Fruit fly (Drosophila melanogaster) whole organism, embryonic: ENCODE results near the gene CG13924.

ENCODE experiments used
- Aef1 ChIP-seq: fragments of 200-800 bp; sonication (Bioruptor generic); IDR thresholded peaks from 3 replicates; pipeline ENCODE4 v1.3.6; 2022; ENCODE audit warnings: missing biosample characterization, missing genetic modification characterization
- B-H1 ChIP-seq: fragments of 200-800 bp; sonication (Bioruptor generic); IDR thresholded peaks from 3 replicates; pipeline ENCODE4 v1.3.6; 2022; ENCODE audit warnings: missing biosample characterization, missing genetic modification characterization
- BtbVII ChIP-seq: fragments of 200-800 bp; sonication (Bioruptor generic); optimal IDR thresholded peaks from 3 replicates; lab custom pipeline; 2017; ENCODE audit warnings: missing biosample characterization, mild to moderate bottlenecking, missing genetic modification characterization
- CG13775 ChIP-seq: fragments of 200-800 bp; sonication (Bioruptor generic); optimal IDR thresholded peaks from 3 replicates; lab custom pipeline; 2017; ENCODE audit warnings: missing biosample characterization, mild to moderate bottlenecking, missing genetic modification characterization
- CG14965 ChIP-seq: fragments of 200-800 bp; sonication (Bioruptor generic); optimal IDR thresholded peaks from 2 replicates; lab custom pipeline; 2016; ENCODE audit warnings: missing biosample characterization, missing genetic modification characterization, borderline replicate concordance
- CG15514 ChIP-seq: fragments of 200-800 bp; sonication (Bioruptor generic); optimal IDR thresholded peaks from 3 replicates; lab custom pipeline; 2017; ENCODE audit warnings: missing biosample characterization, missing genetic modification characterization, mild to moderate bottlenecking, moderate library complexity, missing genetic modification reagents
- CG16779 ChIP-seq: fragments of 200-800 bp; sonication (Bioruptor generic); IDR thresholded peaks from 2 replicates; pipeline ENCODE4 v1.3.6; 2022; ENCODE audit warnings: missing biosample characterization, missing genetic modification characterization
- CG16863 ChIP-seq: fragments of 200-800 bp; sonication (Bioruptor generic); optimal IDR thresholded peaks from 3 replicates; lab custom pipeline; 2016; ENCODE audit warnings: missing biosample characterization, missing genetic modification characterization
- CG18599 ChIP-seq: fragments of 200-800 bp; sonication (Bioruptor generic); optimal IDR thresholded peaks from 3 replicates; lab custom pipeline; 2017; ENCODE audit warnings: missing biosample characterization, missing genetic modification characterization, mild to moderate bottlenecking, moderate library complexity, missing genetic modification reagents
- CG2202 ChIP-seq: fragments of 200-800 bp; sonication (Bioruptor generic); optimal IDR thresholded peaks from 2 replicates; lab custom pipeline; 2018; ENCODE audit warnings: missing biosample characterization, mild to moderate bottlenecking, missing genetic modification characterization
- CG2712 ChIP-seq: fragments of 200-800 bp; optimal IDR thresholded peaks from 3 replicates; lab custom pipeline; 2019; ENCODE audit warnings: missing biosample characterization, mild to moderate bottlenecking, missing genetic modification characterization, moderate library complexity
- CG34224 ChIP-seq: fragments of 200-800 bp; sonication (Bioruptor generic); IDR thresholded peaks from 3 replicates; pipeline ENCODE4 v1.3.6; 2022; ENCODE audit warnings: missing biosample characterization, missing genetic modification characterization; ENCODE audit not compliant: partially characterized antibody
- CG4360 ChIP-seq: fragments of 200-800 bp; sonication (Bioruptor generic); IDR thresholded peaks from 2 replicates; pipeline ENCODE4 v1.3.6; 2022; ENCODE audit warnings: missing biosample characterization, missing genetic modification characterization
- CG43689 ChIP-seq: fragments of 200-800 bp; sonication (Bioruptor generic); IDR thresholded peaks from 2 replicates; pipeline ENCODE4 v1.3.6; 2022; ENCODE audit warnings: missing biosample characterization, missing genetic modification characterization
- CG6813 ChIP-seq: fragments of 200-800 bp; sonication (Bioruptor generic); optimal IDR thresholded peaks from 2 replicates; lab custom pipeline; 2017; ENCODE audit warnings: missing biosample characterization, missing genetic modification characterization, mild to moderate bottlenecking, moderate library complexity, missing genetic modification reagents
- CG7357 ChIP-seq: fragments of 200-800 bp; sonication (Bioruptor generic); IDR thresholded peaks from 3 replicates; pipeline ENCODE4 v1.3.6; 2022; ENCODE audit warnings: missing biosample characterization, missing genetic modification characterization
- CG7987 ChIP-seq: fragments of 200-800 bp; sonication (Bioruptor generic); optimal IDR thresholded peaks from 2 replicates; lab custom pipeline; 2018; ENCODE audit warnings: missing biosample characterization, mild to moderate bottlenecking, missing genetic modification characterization, moderate library complexity
- CG8089 ChIP-seq: fragments of 200-800 bp; sonication (Bioruptor generic); optimal IDR thresholded peaks from 3 replicates; lab custom pipeline; 2016; ENCODE audit warnings: missing biosample characterization, missing genetic modification characterization
- CG8388 ChIP-seq: fragments of 200-800 bp; sonication (Bioruptor generic); optimal IDR thresholded peaks from 2 replicates; lab custom pipeline; 2019; ENCODE audit warnings: missing biosample characterization, mild to moderate bottlenecking, missing genetic modification characterization, moderate library complexity
- CG8944 ChIP-seq: fragments of 200-800 bp; sonication (Bioruptor generic); optimal IDR thresholded peaks from 3 replicates; lab custom pipeline; 2016; ENCODE audit warnings: missing biosample characterization, missing genetic modification characterization
- CG9932 ChIP-seq: fragments of 200-800 bp; sonication (Bioruptor generic); IDR thresholded peaks from 2 replicates; pipeline ENCODE4 v1.3.6; 2022; ENCODE audit warnings: missing biosample characterization, missing genetic modification characterization
- CrebB ChIP-seq: fragments of 200-800 bp; sonication (Bioruptor generic); optimal IDR thresholded peaks from 3 replicates; lab custom pipeline; 2018; ENCODE audit warnings: missing biosample characterization, mild to moderate bottlenecking, missing genetic modification characterization
- Fer3 ChIP-seq: fragments of 200-800 bp; sonication (Bioruptor generic); optimal IDR thresholded peaks from 2 replicates; lab custom pipeline; 2018; ENCODE audit warnings: missing biosample characterization, mild to moderate bottlenecking, missing genetic modification characterization, moderate library complexity
- GATAe ChIP-seq: fragments of 200-800 bp; sonication (Bioruptor generic); conservative IDR thresholded peaks from 2 replicates; pipeline ENCODE4 v1.3.6; 2022; ENCODE audit warnings: missing biosample characterization, missing genetic modification characterization
- Hey ChIP-seq: fragments of 200-800 bp; sonication (Bioruptor generic); optimal IDR thresholded peaks from 3 replicates; lab custom pipeline; 2018; ENCODE audit warnings: missing biosample characterization, mild to moderate bottlenecking, missing genetic modification characterization
- MTF-1 ChIP-seq: fragments of 200-800 bp; sonication (Bioruptor generic); optimal IDR thresholded peaks from 2 replicates; lab custom pipeline; 2018; ENCODE audit warnings: missing biosample characterization, mild to moderate bottlenecking, missing genetic modification characterization, borderline replicate concordance
- Med ChIP-seq: fragments of 200-800 bp; sonication (Bioruptor generic); peaks from one replicate; lab custom pipeline; 2016; ENCODE audit warnings: missing biosample characterization, missing genetic modification characterization, mild to moderate bottlenecking, inconsistent platforms, moderate library complexity
- Optix ChIP-seq: fragments of 200-800 bp; sonication (Bioruptor generic); IDR thresholded peaks from 3 replicates; pipeline ENCODE4 v1.3.6; 2022; ENCODE audit warnings: missing biosample characterization, missing genetic modification characterization
- Ssrp ChIP-seq: fragments of 200-800 bp; sonication (Bioruptor generic); optimal IDR thresholded peaks from 2 replicates; lab custom pipeline; 2018; ENCODE audit warnings: missing biosample characterization, mild to moderate bottlenecking, missing genetic modification characterization, moderate library complexity
- TFAM ChIP-seq: fragments of 200-800 bp; sonication (Bioruptor generic); optimal IDR thresholded peaks from 2 replicates; lab custom pipeline; 2017; ENCODE audit warnings: missing biosample characterization, missing genetic modification characterization, inconsistent platforms
- cas ChIP-seq: fragments of 200-800 bp; sonication (Bioruptor generic); IDR thresholded peaks from 2 replicates; pipeline ENCODE4 v1.3.6; 2022; ENCODE audit warnings: missing biosample characterization, missing genetic modification characterization
- cwo ChIP-seq: fragments of 200-800 bp; sonication (Bioruptor generic); optimal IDR thresholded peaks from 3 replicates; lab custom pipeline; 2017; ENCODE audit warnings: missing biosample characterization, missing genetic modification characterization, mild to moderate bottlenecking, moderate library complexity, missing genetic modification reagents
- danr ChIP-seq: fragments of 200-800 bp; sonication (Bioruptor generic); IDR thresholded peaks from 2 replicates; pipeline ENCODE4 v1.3.6; 2022; ENCODE audit warnings: missing biosample characterization, missing genetic modification characterization
- dmrt99B ChIP-seq: fragments of 200-800 bp; sonication (Bioruptor generic); optimal IDR thresholded peaks from 2 replicates; lab custom pipeline; 2018; ENCODE audit warnings: missing biosample characterization, mild to moderate bottlenecking, missing genetic modification characterization, moderate library complexity
- dpn ChIP-seq, 2 experiments: fragments of 200-800 bp; sonication (Bioruptor generic); optimal IDR thresholded peaks; 3 replicates each; lab custom pipeline; 2016; ENCODE audit warnings: missing biosample characterization in 2 of 2, missing genetic modification characterization in 2 of 2
- ems ChIP-seq: fragments of 200-800 bp; sonication (Bioruptor generic); optimal IDR thresholded peaks from 3 replicates; lab custom pipeline; 2016; ENCODE audit warnings: missing biosample characterization, missing genetic modification characterization
- esg ChIP-seq: fragments of 200-800 bp; sonication (Bioruptor generic); conservative IDR thresholded peaks from 2 replicates; pipeline ENCODE4 v1.3.6; 2022; ENCODE audit warnings: missing biosample characterization, missing genetic modification characterization
- eyg ChIP-seq: fragments of 200-800 bp; sonication (Bioruptor generic); optimal IDR thresholded peaks from 3 replicates; lab custom pipeline; 2016; ENCODE audit warnings: missing biosample characterization, missing genetic modification characterization
- hth ChIP-seq: fragments of >200 bp; optimal IDR thresholded peaks from 2 replicates; lab custom pipeline; 2017; ENCODE audit warnings: inconsistent platforms
- kah ChIP-seq: fragments of 200-800 bp; sonication (Bioruptor generic); optimal IDR thresholded peaks from 2 replicates; lab custom pipeline; 2018; ENCODE audit warnings: missing biosample characterization, mild to moderate bottlenecking, missing genetic modification characterization
- lola ChIP-seq, 3 experiments: fragments of >200 bp in 2 of 3; fragments of 200-800 bp in 1 of 3; sonication (Bioruptor generic) in 1 of 3; optimal IDR thresholded peaks; 2 replicates each; lab custom pipeline; 2017 to 2019; ENCODE audit warnings: missing biosample characterization in 3 of 3, missing genetic modification characterization in 3 of 3, mild to moderate bottlenecking in 1 of 3, moderate library complexity in 1 of 3
- mirr ChIP-seq: fragments of 200-800 bp; sonication (Bioruptor generic); optimal IDR thresholded peaks from 3 replicates; lab custom pipeline; 2018; ENCODE audit warnings: missing biosample characterization, mild to moderate bottlenecking, missing genetic modification characterization
- nerfin-1 ChIP-seq: fragments of 200-800 bp; sonication (Bioruptor generic); optimal IDR thresholded peaks from 3 replicates; lab custom pipeline; 2019; ENCODE audit warnings: missing biosample characterization, mild to moderate bottlenecking, missing genetic modification characterization, moderate library complexity
- nmo ChIP-seq: fragments of 200-800 bp; sonication (Bioruptor generic); optimal IDR thresholded peaks from 2 replicates; lab custom pipeline; 2018; ENCODE audit warnings: missing biosample characterization, mild to moderate bottlenecking, missing genetic modification characterization, moderate library complexity
- onecut ChIP-seq: fragments of 200-800 bp; sonication (Bioruptor generic); IDR thresholded peaks from 2 replicates; pipeline ENCODE4 v1.3.6; 2022; ENCODE audit warnings: missing biosample characterization, missing genetic modification characterization
- peb ChIP-seq: fragments of 200-800 bp; sonication (Bioruptor generic); IDR thresholded peaks from 2 replicates; pipeline ENCODE4 v1.3.6; 2022; ENCODE audit warnings: missing biosample characterization, missing genetic modification characterization
- pfk ChIP-seq: fragments of 200-800 bp; sonication (Bioruptor generic); optimal IDR thresholded peaks from 2 replicates; lab custom pipeline; 2018; ENCODE audit warnings: missing biosample characterization, mild to moderate bottlenecking, missing genetic modification characterization, moderate library complexity
- run ChIP-seq: fragments of 200-800 bp; sonication (Bioruptor generic); optimal IDR thresholded peaks from 3 replicates; lab custom pipeline; 2018; ENCODE audit warnings: missing biosample characterization, mild to moderate bottlenecking, missing genetic modification characterization
- twi ChIP-seq: fragments of 200-800 bp; optimal IDR thresholded peaks from 2 replicates; lab custom pipeline; 2019; ENCODE audit warnings: missing biosample characterization, mild to moderate bottlenecking, missing genetic modification characterization, moderate library complexity
- wor ChIP-seq: fragments of 200-800 bp; sonication (Bioruptor generic); IDR thresholded peaks from 2 replicates; pipeline ENCODE4 v1.3.6; 2022; ENCODE audit warnings: missing biosample characterization, missing genetic modification characterization

The CG13924 gene

dm6 chr3L:1876215-1876625 is 6.4 kb downstream of the CG13924 start, which contains the start of gene dre4 (continued):
- TF ChIP-seq cas (GFP tag; lab: Robert Waterston, UW), result no peak
- peak; percentile 54 for TF ChIP-seq ems
- peak; percentile 94 for TF ChIP-seq nerfin-1 (tag; lab: Kevin White, UChicago)
- TF ChIP-seq lola (GFP tag; optimal IDR thresholded peaks at IDR 0.05; lab: Kevin White, UChicago), result peak in 1 of 3 experiments; percentile 49
- no peak for TF ChIP-seq CG4360 (GFP tag; lab: Robert Waterston, UW)
- peak; percentile 57 for TF ChIP-seq Aef1
- TF ChIP-seq cwo (GFP tag; lab: Kevin White, UChicago), result peak; percentile 9
- TF ChIP-seq danr (GFP tag; lab: Robert Waterston, UW), result 0 out of 2 replicates have a peak, but pooled peaks have one; percentile 14
- peak; percentile 76 for TF ChIP-seq nmo (GFP tag; lab: Kevin White, UChicago)
- peak; percentile 67 for TF ChIP-seq CG8944 (GFP tag; lab: Kevin White, UChicago)
- TF ChIP-seq CG8089 (GFP tag; lab: Kevin White, UChicago), result peak; percentile 49
- peak; percentile 57 for TF ChIP-seq run (tag; lab: Kevin White, UChicago)
- peak; percentile 80 for TF ChIP-seq CG18599 (GFP tag; lab: Kevin White, UChicago)
- TF ChIP-seq CG8388 (GFP tag; lab: Kevin White, UChicago), result peak; percentile 68
- TF ChIP-seq peb (GFP tag; lab: Robert Waterston, UW), result no peak
- no peak for TF ChIP-seq Optix
- peak; percentile 15; the same call in 1 of the 2 replicates for TF ChIP-seq CG43689 (GFP tag; lab: Robert Waterston, UW)
- peak; percentile 32 for TF ChIP-seq BtbVII
- peak; percentile 65 for TF ChIP-seq dmrt99B (tag; lab: Kevin White, UChicago)
- no peak for TF ChIP-seq GATAe (GFP tag; lab: Robert Waterston, UW)
- TF ChIP-seq CG34224, result no peak
- TF ChIP-seq CG16779 (GFP tag; lab: Robert Waterston, UW), result 0 out of 2 replicates have a peak, but pooled peaks have one; percentile 15
- no peak for TF ChIP-seq twi (tag; lab: Kevin White, UChicago)
- no peak for TF ChIP-seq CG6813
- TF ChIP-seq CG7357, result no peak
- TF ChIP-seq esg, result peak; percentile 45; the same call in 1 of the 2 replicates
- TF ChIP-seq CG2202, result peak; percentile 48
- peak; percentile 69 for TF ChIP-seq CG16863 (GFP tag; lab: Kevin White, UChicago)
- TF ChIP-seq dpn (GFP tag; optimal IDR thresholded peaks at IDR 0.05; lab: Kevin White, UChicago), result peak; percentile 77 to 80
- no peak for TF ChIP-seq hth (lab: Kevin White, UChicago)
- TF ChIP-seq CG9932 (GFP tag; lab: Robert Waterston, UW), result peak; percentile 77
- no peak for TF ChIP-seq CG14965
- TF ChIP-seq CG7987 (GFP tag; lab: Kevin White, UChicago), result peak; percentile 37
- no peak for TF ChIP-seq wor (GFP tag; lab: Robert Waterston, UW)
- TF ChIP-seq pfk (GFP tag; lab: Kevin White, UChicago), result no peak
- peak; percentile 65 for TF ChIP-seq CG13775 (GFP tag; lab: Kevin White, UChicago)
- peak; percentile 52 for TF ChIP-seq CrebB (tag; lab: Kevin White, UChicago)
- TF ChIP-seq kah (GFP tag; lab: Kevin White, UChicago), result no peak
- TF ChIP-seq onecut, result peak; percentile 40; the same call in 1 of the 2 replicates
- TF ChIP-seq eyg (GFP tag; lab: Kevin White, UChicago), result peak; percentile 46
- peak; percentile 66 for TF ChIP-seq Fer3 (tag; lab: Kevin White, UChicago)
- TF ChIP-seq B-H1 (GFP tag; lab: Robert Waterston, UW), result peak; percentile 49; the same call in 1 of the 3 replicates
- peak; percentile 54 for TF ChIP-seq Ssrp (tag; lab: Kevin White, UChicago)
- TF ChIP-seq CG2712 (tag; lab: Kevin White, UChicago), result peak; percentile 81
- TF ChIP-seq Med, result peak; percentile 91
- no peak for TF ChIP-seq TFAM (GFP tag; lab: Kevin White, UChicago)
- TF ChIP-seq mirr, result no peak
- TF ChIP-seq Hey (tag; lab: Kevin White, UChicago), result no peak
- TF ChIP-seq MTF-1 (GFP tag; lab: Kevin White, UChicago), result peak; percentile 23
- TF ChIP-seq CG15514 (GFP tag; lab: Kevin White, UChicago), result peak; percentile 90
